Fruit fly (Drosophila melanogaster): ENCODE measurements around the gene Teh3.
A peak's percentile ranks its signal among the peaks of the same experiment; 100 is the strongest.

The Teh3 gene

DNA sequence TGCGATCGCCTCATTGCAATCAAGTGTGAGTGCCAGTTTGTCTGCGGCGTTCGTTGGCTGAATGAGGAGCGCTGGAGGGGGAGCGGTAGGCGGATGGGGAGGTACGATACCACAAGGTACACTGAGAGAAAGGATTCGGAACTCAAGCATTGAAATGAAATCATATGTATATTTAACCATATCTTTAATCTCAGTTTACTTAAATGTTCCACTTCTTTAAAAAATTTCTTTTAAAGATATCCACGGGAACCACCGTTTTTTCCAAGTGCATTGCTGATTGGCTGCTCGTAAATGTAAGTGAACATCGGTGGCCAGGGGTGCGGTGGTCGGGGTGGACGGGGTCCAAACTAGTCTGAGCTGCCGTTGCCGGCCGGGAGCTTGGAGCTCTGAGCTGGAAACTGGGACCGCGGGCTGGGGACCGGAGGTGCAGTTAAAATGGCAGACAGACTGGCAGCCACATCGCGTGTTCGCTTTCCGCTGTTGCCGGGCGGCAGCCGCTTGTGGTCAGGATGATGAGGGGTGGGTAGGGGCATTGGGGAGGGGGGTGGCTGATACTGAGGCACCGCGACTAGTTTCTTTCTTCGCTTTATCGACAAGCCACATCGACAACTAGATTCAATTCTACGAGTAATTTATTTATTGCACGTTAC, 43.8 kb upstream of the Teh3 start (continued):
- peak; percentile 94 for TF ChIP-seq Six4 (GFP tag; optimal IDR thresholded peaks at IDR 0.05)
- peak; percentile 97 for TF ChIP-seq Blimp-1 (GFP tag; optimal IDR thresholded peaks at IDR 0.05)
- no peak for TF ChIP-seq hb (GFP tag; IDR thresholded peaks at IDR 0.05; ENCODE audit: partially characterized antibody)
- TF ChIP-seq Dfd (GFP tag; optimal IDR thresholded peaks at IDR 0.05) = no peak
- TF ChIP-seq Ada2b (GFP tag; IDR thresholded peaks at IDR 0.05) = peak; percentile 97
- TF ChIP-seq CG12219 (GFP tag; optimal IDR thresholded peaks at IDR 0.05) = peak; percentile 97
- TF ChIP-seq Hr78 (GFP tag; optimal IDR thresholded peaks at IDR 0.05) = peak in 1 of 2 experiments; percentile 92
- TF ChIP-seq Side (GFP tag; optimal IDR thresholded peaks at IDR 0.05) = peak; percentile 94
- peak; percentile 69 for TF ChIP-seq CG6854 (GFP tag; optimal IDR thresholded peaks at IDR 0.05)
- peak; percentile 91 for TF ChIP-seq maf-S (GFP tag; optimal IDR thresholded peaks at IDR 0.05)
- peak; percentile 98 for TF ChIP-seq Xrp1 (GFP tag; IDR thresholded peaks at IDR 0.05)
- peak; percentile 92 for TF ChIP-seq ssp (GFP tag; IDR thresholded peaks at IDR 0.05)
- peak; percentile 95 for TF ChIP-seq CG11695 (GFP tag; IDR thresholded peaks at IDR 0.05)
- TF ChIP-seq vvl (GFP tag; IDR thresholded peaks at IDR 0.05) = peak; percentile 99
- peak; percentile 93 for TF ChIP-seq Dad (GFP tag; optimal IDR thresholded peaks at IDR 0.05)
- peak; percentile 73 for TF ChIP-seq z (GFP tag; IDR thresholded peaks at IDR 0.05)
- TF ChIP-seq Mad (GFP tag; optimal IDR thresholded peaks at IDR 0.05) = peak; percentile 93
- peak; percentile 89 for TF ChIP-seq mam (GFP tag; optimal IDR thresholded peaks at IDR 0.05)
- no peak for TF ChIP-seq CG42726 (GFP tag; IDR thresholded peaks at IDR 0.05; ENCODE audit: partially characterized antibody)
- peak; percentile 85 for TF ChIP-seq CG6683 (GFP tag; optimal IDR thresholded peaks at IDR 0.05)
- TF ChIP-seq lab (GFP tag; optimal IDR thresholded peaks at IDR 0.05) = peak; percentile 96
- peak; percentile 95 for TF ChIP-seq aop (GFP tag; IDR thresholded peaks at IDR 0.05)
- peak; percentile 77 for TF ChIP-seq HmgD (GFP tag; optimal IDR thresholded peaks at IDR 0.05)
- peak; percentile 67 for TF ChIP-seq emc (GFP tag; optimal IDR thresholded peaks at IDR 0.05)
- peak; percentile 81 for TF ChIP-seq NFAT (GFP tag; IDR thresholded peaks at IDR 0.05)
- TF ChIP-seq CG12236 (GFP tag; optimal IDR thresholded peaks at IDR 0.05) = peak; percentile 87
- peak; percentile 72 for TF ChIP-seq CG14965 (GFP tag; optimal IDR thresholded peaks at IDR 0.05; ENCODE audit: borderline replicate concordance)
- TF ChIP-seq odd (GFP tag; optimal IDR thresholded peaks at IDR 0.05) = peak; percentile 95
- TF ChIP-seq schlank (tag; optimal IDR thresholded peaks at IDR 0.05) = peak; percentile 71
- peak; percentile 91 for TF ChIP-seq Rfx (GFP tag; IDR thresholded peaks at IDR 0.05)
- TF ChIP-seq CG17359 (tag; optimal IDR thresholded peaks at IDR 0.05) = peak; percentile 97
- no peak for TF ChIP-seq chinmo (GFP tag; IDR thresholded peaks at IDR 0.05; ENCODE audit: partially characterized antibody)
- peak; percentile 84 for TF ChIP-seq CG3281 (GFP tag; optimal IDR thresholded peaks at IDR 0.05)
- no peak for TF ChIP-seq Hr39 (optimal IDR thresholded peaks at IDR 0.05)
- peak; percentile 88 for TF ChIP-seq zen (tag; optimal IDR thresholded peaks at IDR 0.05)
- peak; percentile 82 for TF ChIP-seq ac (GFP tag; optimal IDR thresholded peaks at IDR 0.05)
- peak; percentile 78 for TF ChIP-seq CG17802 (tag; optimal IDR thresholded peaks at IDR 0.05)
- TF ChIP-seq CG11696 (GFP tag; IDR thresholded peaks at IDR 0.05) = peak; percentile 88
- TF ChIP-seq CG13287 (GFP tag; IDR thresholded peaks at IDR 0.05; ENCODE audit: partially characterized antibody) = no peak
- TF ChIP-seq CG4424 (GFP tag; optimal IDR thresholded peaks at IDR 0.05) = peak; percentile 95
- TF ChIP-seq mirr (GFP tag; optimal IDR thresholded peaks at IDR 0.05) = peak; percentile 43
- TF ChIP-seq zfh1 (GFP tag; IDR thresholded peaks at IDR 0.05) = peak; percentile 98
- peak; percentile 93 for TF ChIP-seq Spps (tag; optimal IDR thresholded peaks at IDR 0.05)
- TF ChIP-seq Pdp1 (GFP tag; optimal IDR thresholded peaks at IDR 0.05) = peak; percentile 94
- peak; percentile 98 for TF ChIP-seq CG10366 (GFP tag; IDR thresholded peaks at IDR 0.05)
- peak; percentile 94 for TF ChIP-seq trem (tag; optimal IDR thresholded peaks at IDR 0.05)
- TF ChIP-seq h (optimal IDR thresholded peaks at IDR 0.05) = no peak
- peak; percentile 97 for TF ChIP-seq CG14050 (GFP tag; IDR thresholded peaks at IDR 0.05)
- TF ChIP-seq CG32772 (GFP tag; IDR thresholded peaks at IDR 0.05) = peak; percentile 97
- peak; percentile 97 for TF ChIP-seq CG17361 (GFP tag; IDR thresholded peaks at IDR 0.05)

All from whole organism, embryonic.